Fruit fly (Drosophila melanogaster): Measurements from ENCODE around the gene rudhira.

DNA sequence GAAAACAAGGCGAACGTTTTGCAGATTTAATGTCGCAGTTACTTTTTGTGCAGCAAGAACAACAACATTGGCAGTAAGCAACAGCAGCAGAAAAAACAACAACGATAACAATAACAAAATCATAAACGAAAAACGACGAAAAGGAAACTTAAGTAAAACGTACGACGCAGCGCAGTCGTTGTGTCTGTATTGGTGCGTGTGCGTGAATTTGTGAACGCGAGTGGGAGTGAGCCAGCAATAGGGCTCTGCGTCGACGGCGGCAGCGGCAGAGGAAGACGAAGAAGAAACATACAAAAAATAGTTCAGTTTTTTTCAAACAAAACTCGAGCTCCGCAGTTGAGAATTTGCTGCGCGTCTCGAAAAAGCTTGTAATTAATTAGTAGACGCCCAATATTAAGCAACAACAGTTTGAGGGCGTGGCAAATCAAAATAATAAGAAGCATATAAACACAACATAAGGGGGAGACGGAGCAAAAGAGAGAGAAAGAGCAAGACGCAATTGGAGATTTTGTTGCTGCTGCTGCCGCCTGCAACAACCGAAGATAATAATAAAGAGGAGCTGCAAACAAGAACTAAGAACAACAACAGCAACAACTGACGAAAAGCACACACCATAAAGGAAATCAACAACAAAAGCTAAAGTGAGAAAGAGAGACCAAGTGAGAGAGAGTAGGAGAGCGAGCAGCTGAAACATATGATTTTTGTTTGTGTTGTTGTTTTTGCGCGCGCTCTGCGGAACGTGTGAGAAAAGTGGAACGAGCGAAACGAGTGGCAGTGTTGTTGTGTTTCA is 680 bp downstream of the rudhira start:
- TF ChIP-seq Sox102F (GFP tag; optimal IDR thresholded peaks at IDR 0.05), result no peak
- peak; percentile 39; the same call in 1 of the 3 replicates for TF ChIP-seq eg (GFP tag; IDR thresholded peaks at IDR 0.05)
- TF ChIP-seq Ets21C (GFP tag; optimal IDR thresholded peaks at IDR 0.05), result no peak

Measured in whole organism, prepupa.